Worm (Caenorhabditis elegans) whole organism, L4 larva: ENCODE data around the gene T28F3.9.

Source experiments
- ZK546.5 ChIP-seq, 2 experiments: sonication (generic microtip); optimal IDR thresholded peaks; 2 replicates each; lab custom pipeline; 2017; ENCODE audit warnings: missing biosample characterization in 2 of 2, missing genetic modification characterization in 2 of 2
- ceh-82 ChIP-seq: sonication (generic microtip); optimal IDR thresholded peaks from 2 replicates; lab custom pipeline; 2017; ENCODE audit warnings: missing biosample characterization, missing genetic modification characterization
- fkh-10 ChIP-seq: fragments of 150-350 bp; optimal IDR thresholded peaks from 2 replicates; lab custom pipeline; 2014; ENCODE audit warnings: missing biosample characterization, missing genetic modification reagents, missing genetic modification characterization
- jun-1 ChIP-seq: fragments of 150-350 bp; optimal IDR thresholded peaks from 2 replicates; lab custom pipeline; 2014; ENCODE audit warnings: missing biosample characterization, missing genetic modification reagents, missing genetic modification characterization
- lin-13 ChIP-seq: fragments of 150-350 bp; optimal IDR thresholded peaks from 2 replicates; lab custom pipeline; 2014; ENCODE audit warnings: missing biosample characterization, missing genetic modification reagents, missing genetic modification characterization
- madf-9 ChIP-seq: fragments of 200-800 bp; sonication (Bioruptor generic); conservative IDR thresholded peaks from 2 replicates; pipeline ENCODE4 v1.3.6; 2022; ENCODE audit warnings: missing genetic modification reagents, missing genetic modification characterization, missing compliant biosample characterization
- nhr-48 ChIP-seq: sonication (generic microtip); optimal IDR thresholded peaks from 2 replicates; lab custom pipeline; 2016; ENCODE audit warnings: mild to moderate bottlenecking, missing genetic modification characterization, missing compliant biosample characterization
- saeg-2 ChIP-seq: fragments of 200-800 bp; sonication (Bioruptor generic); IDR thresholded peaks from 2 replicates; pipeline ENCODE4 v1.3.6; 2022; ENCODE audit warnings: missing genetic modification reagents, missing genetic modification characterization, missing compliant biosample characterization
- zfp-2 ChIP-seq: sonication (generic microtip); optimal IDR thresholded peaks from 2 replicates; lab custom pipeline; 2016; ENCODE audit warnings: mild to moderate bottlenecking, missing genetic modification characterization, missing compliant biosample characterization

DNA sequence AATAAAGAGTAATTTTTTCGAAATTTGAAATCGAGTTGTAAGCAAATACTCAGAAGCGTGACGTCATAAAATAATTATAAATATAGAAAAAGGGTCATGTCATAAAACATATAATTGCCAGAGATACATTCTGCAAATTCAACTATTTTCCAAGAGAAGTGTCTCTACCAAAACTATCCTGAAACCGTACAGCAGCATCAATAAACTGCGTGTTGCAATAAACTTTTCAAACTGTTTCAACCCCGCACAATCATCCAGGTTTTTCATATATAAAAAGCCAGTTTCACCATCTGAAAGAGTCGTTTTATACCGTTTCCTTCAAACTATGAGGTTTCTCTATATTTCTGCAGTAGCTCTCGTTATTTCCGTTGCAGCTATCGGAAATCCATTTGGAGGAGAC is 35.2 kb downstream of the T28F3.9 start, which contains the start of gene C49C3.11:
- TF ChIP-seq madf-9 (GFP tag; lab: Robert Waterston, UW) (no peak), ceh-82 (tag; lab: Kevin White, UChicago) (no peak), lin-13 (GFP tag; lab: Kevin White, UChicago) (no peak), jun-1 (tag; lab: Kevin White, UChicago) (no peak), saeg-2 (no peak), ZK546.5 (tag; optimal IDR thresholded peaks at IDR 0.05; lab: Kevin White, UChicago) (no peak), fkh-10 (GFP tag; lab: Kevin White, UChicago) (no peak), zfp-2 (tag; lab: Kevin White, UChicago) (no peak), nhr-48 (tag; lab: Kevin White, UChicago) (no peak)
